Fruit fly (Drosophila melanogaster): ENCODE data around the gene Top2.

Top2 gene

dm6 chr2L:19438685-19439597 is 14.3 kb downstream of the Top2 start:
- no peak for TF ChIP-seq CG17801 (GFP tag; optimal IDR thresholded peaks at IDR 0.05; ENCODE audit: partially characterized antibody)

dm6 chr2L:19434260-19434659 is 19.0 kb downstream of the Top2 start:
- TF ChIP-seq CG17801 (GFP tag; optimal IDR thresholded peaks at IDR 0.05; ENCODE audit: partially characterized antibody): peak; percentile 12

dm6 chr2L:19433292-19433691 is 20.0 kb downstream of the Top2 start:
- TF ChIP-seq CG17801 (GFP tag; optimal IDR thresholded peaks at IDR 0.05; ENCODE audit: partially characterized antibody): peak; percentile 25

dm6 chr2L:19432424-19433015 is 20.8 kb downstream of the Top2 start, which contains the start of gene Rab9:
Gene Rab9 (plus strand): TSS chr2L:19432574.
- peak; percentile 65 for TF ChIP-seq CG17801 (GFP tag; optimal IDR thresholded peaks at IDR 0.05; ENCODE audit: partially characterized antibody)

dm6 chr2L:19430343-19430742 is 22.9 kb downstream of the Top2 start, which contains the start of gene RtcB:
Gene RtcB (plus strand): TSS chr2L:19430643.
- no peak for TF ChIP-seq CG17801 (GFP tag; optimal IDR thresholded peaks at IDR 0.05; ENCODE audit: partially characterized antibody)

dm6 chr2L:19429731-19430130 is 23.6 kb downstream of the Top2 start:
- no peak for TF ChIP-seq CG17801 (GFP tag; optimal IDR thresholded peaks at IDR 0.05; ENCODE audit: partially characterized antibody)

dm6 chr2L:19426330-19426781 is 26.9 kb downstream of the Top2 start, which contains the start of gene Pax:
Gene Pax (minus strand): TSS chr2L:19426596.
- peak; percentile 6 for TF ChIP-seq CG17801 (GFP tag; optimal IDR thresholded peaks at IDR 0.05; ENCODE audit: partially characterized antibody)

- TF ChIP-seq CG17801 (GFP tag; optimal IDR thresholded peaks at IDR 0.05; ENCODE audit: partially characterized antibody): peak; percentile 22
Observed at dm6 chr2L:19425765-19426329, 27.4 kb downstream of the Top2 start.

- TF ChIP-seq CG17801 (GFP tag; optimal IDR thresholded peaks at IDR 0.05; ENCODE audit: partially characterized antibody): peak; percentile 14
Observed at dm6 chr2L:19425105-19425504, 28.2 kb downstream of the Top2 start.

- TF ChIP-seq CG17801 (GFP tag; optimal IDR thresholded peaks at IDR 0.05; ENCODE audit: partially characterized antibody): no peak
Observed at dm6 chr2L:19424307-19424902, 28.9 kb downstream of the Top2 start.

- TF ChIP-seq CG17801 (GFP tag; optimal IDR thresholded peaks at IDR 0.05; ENCODE audit: partially characterized antibody): peak; percentile 91
Observed at dm6 chr2L:19423467-19424122, 29.7 kb downstream of the Top2 start, which contains the start of the genes Alp12 and CG13085. Gene Alp12 (plus strand): TSS chr2L:19424050. Gene CG13085 (plus strand): TSS chr2L:19424050.

dm6 chr2L:19422642-19423041 is 30.6 kb downstream of the Top2 start:
- TF ChIP-seq CG17801 (GFP tag; optimal IDR thresholded peaks at IDR 0.05; ENCODE audit: partially characterized antibody): no peak

dm6 chr2L:19421573-19421972 is 31.7 kb downstream of the Top2 start:
- TF ChIP-seq CG17801 (GFP tag; optimal IDR thresholded peaks at IDR 0.05; ENCODE audit: partially characterized antibody): no peak

dm6 chr2L:19418872-19419271 is 34.4 kb downstream of the Top2 start, which contains the start of gene lectin-37Db:
Gene lectin-37Db (plus strand): TSS chr2L:19419075.
- TF ChIP-seq CG17801 (GFP tag; optimal IDR thresholded peaks at IDR 0.05; ENCODE audit: partially characterized antibody): no peak

Data from ovary, adult (tissue).